Worm (Caenorhabditis elegans) whole organism, mixed stage, embryonic: Measurements from ENCODE around the gene F59B10.6.

Experiments
- ceh-39 ChIP-seq: fragments of 150-350 bp; optimal IDR thresholded peaks from 2 replicates; lab custom pipeline; 2014; ENCODE audit warnings: missing biosample characterization, missing genetic modification characterization
- ham-2 ChIP-seq: fragments of 200-800 bp; sonication (Bioruptor generic); optimal IDR thresholded peaks from 2 replicates; lab custom pipeline; 2018; ENCODE audit warnings: mild to moderate bottlenecking, missing genetic modification characterization, missing compliant biosample characterization
- lsy-2 ChIP-seq: fragments of 150-350 bp; optimal IDR thresholded peaks from 2 replicates; lab custom pipeline; 2014; ENCODE audit warnings: missing biosample characterization, missing genetic modification characterization
- nhr-237 ChIP-seq: fragments of 150-350 bp; optimal IDR thresholded peaks from 2 replicates; lab custom pipeline; 2014; ENCODE audit warnings: missing biosample characterization, missing genetic modification characterization
- nhr-28 ChIP-seq: fragments of 150-350 bp; optimal IDR thresholded peaks from 2 replicates; lab custom pipeline; 2014; ENCODE audit warnings: missing biosample characterization, missing genetic modification characterization
- nhr-76 ChIP-seq: sonication (generic microtip); optimal IDR thresholded peaks from 2 replicates; lab custom pipeline; 2017; ENCODE audit warnings: missing biosample characterization, missing genetic modification characterization
- sem-2 ChIP-seq: fragments of 200-800 bp; sonication (Bioruptor generic); optimal IDR thresholded peaks from 2 replicates; lab custom pipeline; 2018; ENCODE audit warnings: mild to moderate bottlenecking, missing genetic modification characterization, missing compliant biosample characterization
- snpc-4 ChIP-seq: fragments of 150-350 bp; optimal IDR thresholded peaks from 2 replicates; lab custom pipeline; 2014; ENCODE audit warnings: missing biosample characterization, missing genetic modification characterization
- unc-62 ChIP-seq: fragments of 150-350 bp; optimal IDR thresholded peaks from 2 replicates; lab custom pipeline; 2014; ENCODE audit warnings: missing biosample characterization, missing genetic modification reagents, missing genetic modification characterization

DNA sequence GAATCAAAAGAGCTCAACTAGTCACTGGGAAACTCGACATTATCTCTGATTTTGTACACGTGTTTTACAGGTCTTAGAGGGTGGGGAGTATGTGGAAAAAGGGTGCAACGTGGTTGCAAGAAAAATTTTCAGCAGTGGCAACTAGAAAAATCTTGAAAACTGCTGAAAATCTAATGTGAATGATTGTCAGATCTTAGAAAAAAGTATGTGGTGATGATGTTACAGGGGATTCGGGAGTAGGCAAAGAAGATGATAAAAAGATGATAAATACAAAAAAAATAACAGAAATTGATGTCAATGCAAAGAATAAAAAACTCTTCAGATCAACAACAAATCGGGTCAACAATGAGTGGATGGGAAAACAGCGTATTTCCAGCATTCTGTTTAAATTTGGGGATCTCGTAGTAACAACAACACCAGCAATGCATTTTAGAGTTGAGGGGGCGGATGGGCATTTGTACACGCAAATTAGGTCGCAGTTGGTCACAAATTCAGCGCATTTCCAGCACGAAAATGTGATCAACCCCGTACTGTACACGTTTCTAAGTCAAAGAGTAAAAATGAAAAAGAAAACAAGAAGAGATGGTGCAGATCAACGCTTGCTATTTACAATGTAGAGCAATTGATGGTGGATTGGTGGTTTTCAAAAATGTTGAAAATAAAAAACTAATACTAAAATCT is 19.3 kb upstream of the F59B10.6 start:
- TF ChIP-seq snpc-4 (tag; lab: Kevin White, UChicago) (no peak), ham-2 (no peak), nhr-28 (tag; lab: Kevin White, UChicago) (no peak), unc-62 (GFP tag; lab: Kevin White, UChicago) (no peak), nhr-76 (tag; lab: Kevin White, UChicago) (no peak), sem-2 (GFP tag; lab: Kevin White, UChicago) (no peak), lsy-2 (no peak), ceh-39 (tag; lab: Kevin White, UChicago) (no peak), nhr-237 (tag; lab: Kevin White, UChicago) (no peak)
